Worm (Caenorhabditis elegans) whole organism, late embryonic: ENCODE data around the gene cyp-13B1.

ENCODE experiments used
- C38D4.7 ChIP-seq: fragments of 200-800 bp; sonication (Bioruptor generic); optimal IDR thresholded peaks from 2 replicates; lab custom pipeline; 2018; ENCODE audit warnings: mild to moderate bottlenecking, missing genetic modification characterization, moderate library complexity, missing compliant biosample characterization
- K09A11.1 ChIP-seq: sonication (generic microtip); optimal IDR thresholded peaks from 2 replicates; lab custom pipeline; 2017; ENCODE audit warnings: antibody characterized with exemption, mild to moderate bottlenecking, missing genetic modification characterization, missing compliant biosample characterization; ENCODE audit not compliant: insufficient read depth
- T23F11.4 ChIP-seq: fragments of 200-800 bp; sonication (Bioruptor generic); optimal IDR thresholded peaks from 2 replicates; lab custom pipeline; 2018; ENCODE audit warnings: mild to moderate bottlenecking, missing genetic modification characterization, missing compliant biosample characterization
- Y22D7AL.16 ChIP-seq: sonication (generic microtip); optimal IDR thresholded peaks from 2 replicates; lab custom pipeline; 2016; ENCODE audit warnings: missing genetic modification characterization, missing compliant biosample characterization
- ama-1 ChIP-seq: fragments of 150-350 bp; optimal IDR thresholded peaks from 2 replicates; lab custom pipeline; 2014
- ceh-18 ChIP-seq: sonication (generic microtip); optimal IDR thresholded peaks from 2 replicates; lab custom pipeline; 2016; ENCODE audit warnings: missing genetic modification characterization, missing compliant biosample characterization
- ceh-19 ChIP-seq: fragments of 200-800 bp; sonication (Bioruptor generic); optimal IDR thresholded peaks from 2 replicates; lab custom pipeline; 2018; ENCODE audit warnings: mild to moderate bottlenecking, missing genetic modification characterization, missing compliant biosample characterization
- ceh-2 ChIP-seq: sonication (generic microtip); optimal IDR thresholded peaks from 2 replicates; lab custom pipeline; 2016; ENCODE audit warnings: missing genotype, missing genetic modification characterization, missing compliant biosample characterization
- ceh-22 ChIP-seq: sonication (generic microtip); optimal IDR thresholded peaks from 2 replicates; lab custom pipeline; 2017; ENCODE audit warnings: missing biosample characterization, missing genetic modification characterization
- ceh-30 ChIP-seq: fragments of 150-350 bp; optimal IDR thresholded peaks from 2 replicates; lab custom pipeline; 2014; ENCODE audit warnings: missing biosample characterization, missing genetic modification characterization
- ceh-31 ChIP-seq: sonication (generic microtip); optimal IDR thresholded peaks from 2 replicates; lab custom pipeline; 2016; ENCODE audit warnings: missing genetic modification characterization, missing compliant biosample characterization
- ceh-45 ChIP-seq: fragments of 200-800 bp; sonication (Bioruptor generic); IDR thresholded peaks from 2 replicates; pipeline ENCODE4 v1.3.6; 2022; ENCODE audit warnings: missing genetic modification reagents, missing genetic modification characterization, missing compliant biosample characterization
- dmd-4 ChIP-seq: sonication (generic microtip); optimal IDR thresholded peaks from 2 replicates; lab custom pipeline; 2016; ENCODE audit warnings: borderline replicate concordance, missing genetic modification characterization, missing compliant biosample characterization
- dve-1 ChIP-seq: sonication (generic microtip); optimal IDR thresholded peaks from 2 replicates; lab custom pipeline; 2017; ENCODE audit warnings: antibody characterized with exemption, mild to moderate bottlenecking, missing genetic modification characterization, missing compliant biosample characterization
- elt-2 ChIP-seq: sonication (generic microtip); optimal IDR thresholded peaks from 2 replicates; lab custom pipeline; 2016; ENCODE audit warnings: missing genetic modification reagents, missing genetic modification characterization, missing compliant biosample characterization
- elt-4 ChIP-seq: sonication (generic microtip); optimal IDR thresholded peaks from 2 replicates; lab custom pipeline; 2016; ENCODE audit warnings: missing genetic modification characterization, missing compliant biosample characterization
- eyg-1 ChIP-seq: sonication (generic microtip); optimal IDR thresholded peaks from 2 replicates; lab custom pipeline; 2016; ENCODE audit warnings: missing genotype, missing genetic modification characterization, missing compliant biosample characterization
- fkh-10 ChIP-seq: fragments of 150-350 bp; optimal IDR thresholded peaks from 2 replicates; lab custom pipeline; 2014; ENCODE audit warnings: missing biosample characterization, missing genetic modification reagents, missing genetic modification characterization
- fkh-6 ChIP-seq: sonication (generic microtip); optimal IDR thresholded peaks from 2 replicates; lab custom pipeline; 2016; ENCODE audit warnings: missing genetic modification characterization, missing compliant biosample characterization
- gmeb-2 ChIP-seq: sonication (generic microtip); optimal IDR thresholded peaks from 2 replicates; lab custom pipeline; 2016; ENCODE audit warnings: missing genetic modification characterization, inconsistent platforms, missing compliant biosample characterization
- hlh-15 ChIP-seq: sonication (generic microtip); optimal IDR thresholded peaks from 2 replicates; lab custom pipeline; 2016; ENCODE audit warnings: missing genetic modification characterization, missing compliant biosample characterization
- hlh-6 ChIP-seq: sonication (generic microtip); optimal IDR thresholded peaks from 2 replicates; lab custom pipeline; 2016; ENCODE audit warnings: missing genotype, missing genetic modification characterization, missing compliant biosample characterization
- hlh-8 ChIP-seq: sonication (generic microtip); optimal IDR thresholded peaks from 2 replicates; lab custom pipeline; 2016; ENCODE audit warnings: missing genotype, missing genetic modification characterization, missing compliant biosample characterization
- lin-11 ChIP-seq: fragments of 200-800 bp; sonication (Bioruptor generic); optimal IDR thresholded peaks from 2 replicates; lab custom pipeline; 2018; ENCODE audit warnings: mild to moderate bottlenecking, missing genetic modification characterization, missing compliant biosample characterization
- madf-2 ChIP-seq: sonication (generic microtip); optimal IDR thresholded peaks from 2 replicates; lab custom pipeline; 2017; ENCODE audit warnings: missing genetic modification characterization, missing compliant biosample characterization
- mec-3 ChIP-seq: sonication (generic microtip); optimal IDR thresholded peaks from 2 replicates; lab custom pipeline; 2016; ENCODE audit warnings: borderline replicate concordance, missing genetic modification characterization, missing compliant biosample characterization
- nfya-1 ChIP-seq: sonication (generic microtip); optimal IDR thresholded peaks from 2 replicates; lab custom pipeline; 2017; ENCODE audit warnings: missing genetic modification characterization, mild to moderate bottlenecking, missing compliant biosample characterization, antibody characterized with exemption, moderate library complexity
- nhr-232 ChIP-seq: sonication (generic microtip); optimal IDR thresholded peaks from 2 replicates; lab custom pipeline; 2016; ENCODE audit warnings: missing genetic modification characterization, missing compliant biosample characterization
- npax-4 ChIP-seq: sonication (generic microtip); optimal IDR thresholded peaks from 2 replicates; lab custom pipeline; 2016; ENCODE audit warnings: missing genetic modification characterization, missing compliant biosample characterization
- pat-9 ChIP-seq: fragments of 200-800 bp; sonication (Bioruptor generic); optimal IDR thresholded peaks from 2 replicates; lab custom pipeline; 2018; ENCODE audit warnings: mild to moderate bottlenecking, missing genetic modification characterization, moderate library complexity, missing compliant biosample characterization
- pha-4 ChIP-seq: fragments of 150-350 bp; optimal IDR thresholded peaks from 2 replicates; lab custom pipeline; 2018; ENCODE audit warnings: missing biosample characterization, missing genetic modification reagents, missing genetic modification characterization
- pros-1 ChIP-seq: fragments of 150-350 bp; optimal IDR thresholded peaks from 2 replicates; lab custom pipeline; 2014; ENCODE audit warnings: missing biosample characterization, missing genetic modification reagents, missing genetic modification characterization
- ref-2 ChIP-seq: sonication (generic microtip); optimal IDR thresholded peaks from 2 replicates; lab custom pipeline; 2016; ENCODE audit warnings: missing genetic modification characterization, missing compliant biosample characterization
- sox-2 ChIP-seq: fragments of 200-800 bp; sonication (Bioruptor generic); IDR thresholded peaks from 2 replicates; pipeline ENCODE4 v1.3.6; 2022; ENCODE audit warnings: missing genetic modification reagents, missing genetic modification characterization, missing compliant biosample characterization
- sox-4 ChIP-seq: sonication (generic microtip); optimal IDR thresholded peaks from 2 replicates; lab custom pipeline; 2017; ENCODE audit warnings: mild to moderate bottlenecking, missing genetic modification characterization, inconsistent platforms, missing compliant biosample characterization
- syd-9 ChIP-seq: sonication (generic microtip); optimal IDR thresholded peaks from 2 replicates; lab custom pipeline; 2016; ENCODE audit warnings: mild to moderate bottlenecking, missing genetic modification characterization, moderate library complexity, missing compliant biosample characterization
- tbx-7 ChIP-seq: sonication (generic microtip); optimal IDR thresholded peaks from 2 replicates; lab custom pipeline; 2016; ENCODE audit warnings: missing genotype, missing genetic modification characterization, missing compliant biosample characterization
- unc-55 ChIP-seq: sonication (generic microtip); optimal IDR thresholded peaks from 2 replicates; lab custom pipeline; 2017; ENCODE audit warnings: missing biosample characterization, missing genetic modification reagents, missing genetic modification characterization
- zip-5 ChIP-seq: sonication (generic microtip); optimal IDR thresholded peaks from 2 replicates; lab custom pipeline; 2016; ENCODE audit warnings: missing genetic modification characterization, missing compliant biosample characterization

The cyp-13B1 gene

DNA sequence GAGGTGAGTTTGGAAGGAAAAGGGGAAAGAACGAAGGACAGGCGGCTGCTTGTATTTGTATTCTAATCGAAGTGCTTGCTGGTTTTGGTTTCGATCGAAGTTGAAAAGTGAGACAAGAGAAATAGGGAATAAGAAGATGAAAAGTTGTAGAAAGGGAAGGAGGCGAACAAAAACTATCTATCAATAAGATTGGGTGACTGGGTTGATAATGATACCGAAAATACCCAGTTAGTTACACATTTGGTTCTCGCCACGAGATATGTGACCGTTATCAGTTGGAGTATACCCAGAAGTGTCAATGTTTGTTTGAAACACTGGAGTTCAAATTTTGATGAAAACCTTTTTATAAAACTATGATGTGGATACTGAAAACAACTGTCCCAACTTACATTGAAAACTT is 41.2 kb downstream of the cyp-13B1 start:
- TF ChIP-seq madf-2 (tag; lab: Kevin White, UChicago) = no peak
- TF ChIP-seq elt-2 = peak; percentile 14

DNA sequence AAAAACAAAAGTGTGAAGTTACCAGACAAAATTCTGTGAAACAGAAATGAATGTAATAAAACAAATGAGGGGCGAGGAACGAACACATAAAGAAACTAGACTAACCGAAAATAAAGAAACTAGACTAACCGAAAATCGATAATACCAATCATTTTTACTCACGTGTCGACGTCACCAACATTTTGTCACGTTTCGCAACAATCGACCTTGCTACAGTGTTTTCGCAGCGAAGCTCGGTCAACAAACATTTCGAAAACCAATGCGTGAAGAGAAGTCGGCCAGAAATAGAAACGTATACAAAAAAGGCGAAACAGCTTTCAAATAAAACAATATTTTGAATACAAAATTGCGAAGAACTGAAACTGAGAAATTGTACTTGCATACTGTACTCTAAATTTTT is 42.5 kb downstream of the cyp-13B1 start:
- no peak for TF ChIP-seq ceh-18 (tag; lab: Kevin White, UChicago)
- no peak for TF ChIP-seq ceh-45
- TF ChIP-seq ceh-19 (GFP tag; lab: Kevin White, UChicago) = no peak
- no peak for TF ChIP-seq pros-1 (tag; lab: Kevin White, UChicago)
- TF ChIP-seq ceh-31 (tag; lab: Kevin White, UChicago) = no peak
- TF ChIP-seq tbx-7 (tag; lab: Kevin White, UChicago) = no peak
- no peak for TF ChIP-seq hlh-15 (tag; lab: Kevin White, UChicago)
- TF ChIP-seq eyg-1 (tag; lab: Kevin White, UChicago) = no peak
- TF ChIP-seq ceh-30 (tag; lab: Kevin White, UChicago) = no peak
- no peak for TF ChIP-seq zip-5 (tag; lab: Kevin White, UChicago)
- no peak for TF ChIP-seq fkh-6 (tag; lab: Kevin White, UChicago)
- no peak for TF ChIP-seq ref-2 (tag; lab: Kevin White, UChicago)
- no peak for TF ChIP-seq syd-9 (tag; lab: Kevin White, UChicago)
- TF ChIP-seq unc-55 (GFP tag; lab: Kevin White, UChicago) = no peak
- TF ChIP-seq hlh-8 = no peak
- no peak for TF ChIP-seq fkh-10 (GFP tag; lab: Kevin White, UChicago)
- no peak for TF ChIP-seq C38D4.7 (GFP tag; lab: Kevin White, UChicago)
- TF ChIP-seq mec-3 (tag; lab: Kevin White, UChicago) = no peak
- no peak for TF ChIP-seq ama-1
- no peak for TF ChIP-seq npax-4 (tag; lab: Kevin White, UChicago)

DNA sequence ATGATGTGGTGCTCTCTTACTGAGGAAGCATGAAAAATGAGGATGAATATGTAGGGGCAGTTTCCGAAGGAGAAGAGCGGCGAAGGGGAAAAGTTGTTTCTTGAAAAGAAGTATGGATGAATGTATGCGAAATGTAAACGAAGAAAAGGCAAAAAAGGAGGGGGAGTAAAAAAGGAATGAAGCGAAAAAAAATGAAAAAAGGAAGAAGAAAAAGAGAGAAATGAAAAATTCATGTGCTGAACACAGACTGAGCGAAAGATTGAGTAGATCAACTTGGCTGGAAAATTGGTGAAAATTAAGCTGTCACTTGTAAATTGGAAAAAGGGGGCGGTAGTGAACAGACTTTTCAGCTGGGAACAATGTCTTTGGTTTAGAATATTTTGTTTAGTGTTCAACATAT is 44.5 kb downstream of the cyp-13B1 start, which contains the start of gene C49F8.1:
TSS of gene C49F8.1 (minus strand) at position 101 of the 400 bp plus-strand sequence.
- TF ChIP-seq ceh-22 (tag; lab: Kevin White, UChicago) (no peak), ceh-30 (tag; lab: Kevin White, UChicago) (no peak), gmeb-2 (tag; lab: Kevin White, UChicago) (no peak), elt-4 (tag; lab: Kevin White, UChicago) (no peak), sox-4 (no peak), zip-5 (tag; lab: Kevin White, UChicago) (no peak), ref-2 (tag; lab: Kevin White, UChicago) (no peak), K09A11.1 (tag; lab: Kevin White, UChicago) (no peak)

DNA sequence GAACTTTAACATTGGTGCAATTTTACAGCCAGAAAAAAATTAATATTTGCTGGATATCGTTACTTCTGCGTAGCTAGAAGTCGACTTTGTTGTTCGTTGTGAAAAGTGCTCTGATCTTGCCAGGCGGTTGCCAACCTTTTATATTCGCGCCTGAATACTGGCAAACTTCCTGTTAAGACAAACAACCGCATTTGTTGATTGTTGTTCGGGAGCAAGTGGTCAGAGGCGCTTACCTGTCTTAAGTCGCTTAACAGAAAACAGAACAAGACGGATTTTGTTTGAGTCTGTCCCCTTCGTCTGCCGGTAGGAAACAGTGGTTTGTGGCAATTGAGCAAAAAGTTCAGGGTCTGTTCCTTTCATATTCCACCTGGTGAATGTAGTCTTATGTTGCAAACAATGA is 47.0 kb downstream of the cyp-13B1 start, which contains the start of gene C49F8.15:
TSS of gene C49F8.15 (minus strand) at position 101 of the 400 bp plus-strand sequence.
- no peak for TF ChIP-seq ceh-31 (tag; lab: Kevin White, UChicago)
- no peak for TF ChIP-seq gmeb-2 (tag; lab: Kevin White, UChicago)
- no peak for TF ChIP-seq pha-4

DNA sequence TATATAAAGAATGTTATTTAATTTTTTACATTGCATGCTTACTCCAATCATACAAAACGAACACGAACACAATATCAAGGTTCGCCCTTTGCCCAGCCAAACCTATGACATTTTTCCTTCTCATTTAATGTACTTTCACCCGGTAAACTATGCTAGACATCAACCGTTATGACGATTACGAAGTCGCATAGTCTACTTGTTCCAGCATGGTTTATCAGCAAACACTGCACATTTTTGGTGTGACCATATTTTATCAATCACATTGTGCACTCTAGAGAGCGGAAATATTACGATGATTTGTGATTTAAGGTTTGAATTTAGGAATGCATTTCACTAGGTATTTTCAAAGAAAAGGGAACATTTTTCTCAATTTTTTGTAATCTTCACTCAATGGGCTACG is 48.8 kb downstream of the cyp-13B1 start:
- peak; percentile 43 for TF ChIP-seq elt-2
- TF ChIP-seq fkh-6 (tag; lab: Kevin White, UChicago) = no peak

DNA sequence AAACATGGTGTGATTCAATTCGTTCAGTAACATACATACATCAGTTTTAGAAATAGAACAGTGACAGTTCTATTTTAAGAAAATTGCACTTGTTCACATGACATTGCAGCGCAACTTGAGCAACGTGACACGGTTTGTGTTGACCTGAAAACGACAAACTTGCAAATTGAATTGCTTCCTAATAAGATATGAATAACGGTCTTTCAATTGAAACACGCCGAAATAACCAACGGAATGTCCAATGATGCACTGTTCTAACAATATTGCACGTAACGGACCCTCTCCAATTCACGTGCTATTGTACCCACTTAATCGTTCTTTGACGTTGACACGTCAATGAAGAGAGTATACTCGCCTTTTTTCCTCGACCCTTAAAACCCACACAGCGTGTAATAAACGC is 49.6 kb downstream of the cyp-13B1 start:
- TF ChIP-seq ceh-30 (tag; lab: Kevin White, UChicago) = no peak
- no peak for TF ChIP-seq T23F11.4 (GFP tag; lab: Kevin White, UChicago)
- TF ChIP-seq dmd-4 (tag; lab: Kevin White, UChicago) = no peak
- TF ChIP-seq sox-2 (GFP tag; lab: Robert Waterston, UW) = no peak
- no peak for TF ChIP-seq nfya-1 (tag; lab: Kevin White, UChicago)
- TF ChIP-seq hlh-6 = no peak
- TF ChIP-seq zip-5 (tag; lab: Kevin White, UChicago) = no peak
- TF ChIP-seq C38D4.7 (GFP tag; lab: Kevin White, UChicago) = no peak
- no peak for TF ChIP-seq dve-1 (tag; lab: Kevin White, UChicago)
- TF ChIP-seq Y22D7AL.16 = no peak
- no peak for TF ChIP-seq pat-9 (tag; lab: Kevin White, UChicago)
- TF ChIP-seq lin-11 (tag; lab: Kevin White, UChicago) = no peak
- no peak for TF ChIP-seq ceh-2 (tag; lab: Kevin White, UChicago)
- no peak for TF ChIP-seq nhr-232
- TF ChIP-seq hlh-8 = no peak
- TF ChIP-seq ceh-19 (GFP tag; lab: Kevin White, UChicago) = no peak
- no peak for TF ChIP-seq sox-4
